Fruit fly (Drosophila melanogaster) whole organism, embryonic: ENCODE data around the gene CG14931.
A peak's percentile ranks its signal among the peaks of the same experiment; 100 is the strongest.

Experiments
- Atf-2 ChIP-seq: fragments of 200-800 bp; sonication (Bioruptor generic); optimal IDR thresholded peaks from 2 replicates; lab custom pipeline; 2016; ENCODE audit warnings: missing biosample characterization, missing genetic modification characterization
- CG12071 ChIP-seq: fragments of 200-800 bp; sonication (Bioruptor generic); optimal IDR thresholded peaks from 3 replicates; lab custom pipeline; 2018; ENCODE audit warnings: missing biosample characterization, mild to moderate bottlenecking, missing genetic modification characterization
- CG12219 ChIP-seq: fragments of 200-800 bp; sonication (Bioruptor generic); optimal IDR thresholded peaks from 3 replicates; lab custom pipeline; 2018; ENCODE audit warnings: missing biosample characterization, mild to moderate bottlenecking, missing genetic modification characterization
- CG12236 ChIP-seq: fragments of 200-800 bp; sonication (Bioruptor generic); optimal IDR thresholded peaks from 2 replicates; lab custom pipeline; 2016; ENCODE audit warnings: missing biosample characterization, missing genetic modification characterization
- CG12942 ChIP-seq: fragments of 200-800 bp; sonication (Bioruptor generic); optimal IDR thresholded peaks from 3 replicates; lab custom pipeline; 2016; ENCODE audit warnings: missing biosample characterization, missing genetic modification characterization
- CG16779 ChIP-seq: fragments of 200-800 bp; sonication (Bioruptor generic); IDR thresholded peaks from 2 replicates; pipeline ENCODE4 v1.3.6; 2022; ENCODE audit warnings: missing biosample characterization, missing genetic modification characterization
- CG1832 ChIP-seq: fragments of 200-800 bp; sonication (Bioruptor generic); optimal IDR thresholded peaks from 2 replicates; lab custom pipeline; 2017; ENCODE audit warnings: missing biosample characterization, mild to moderate bottlenecking, missing genetic modification characterization, inconsistent platforms
- CG2120 ChIP-seq: fragments of 200-800 bp; sonication (Bioruptor generic); optimal IDR thresholded peaks from 3 replicates; lab custom pipeline; 2016; ENCODE audit warnings: missing biosample characterization, missing genetic modification characterization
- CG3847 ChIP-seq: fragments of 200-800 bp; sonication (Bioruptor generic); IDR thresholded peaks from 2 replicates; pipeline ENCODE4 v1.3.6; 2022; ENCODE audit warnings: missing biosample characterization, missing genetic modification characterization
- CG43689 ChIP-seq: fragments of 200-800 bp; sonication (Bioruptor generic); IDR thresholded peaks from 2 replicates; pipeline ENCODE4 v1.3.6; 2022; ENCODE audit warnings: missing biosample characterization, missing genetic modification characterization
- CG6689 ChIP-seq: fragments of 200-800 bp; sonication (Bioruptor generic); IDR thresholded peaks from 2 replicates; pipeline ENCODE4 v1.3.6; 2022; ENCODE audit warnings: missing biosample characterization, missing genetic modification characterization
- CG9817 ChIP-seq: fragments of 200-800 bp; sonication (Bioruptor generic); optimal IDR thresholded peaks from 2 replicates; lab custom pipeline; 2018; ENCODE audit warnings: missing biosample characterization, mild to moderate bottlenecking, missing genetic modification characterization, moderate library complexity
- Camta ChIP-seq: fragments of 200-800 bp; sonication (Bioruptor generic); optimal IDR thresholded peaks from 2 replicates; lab custom pipeline; 2016; ENCODE audit warnings: missing biosample characterization, missing genetic modification characterization
- D19A ChIP-seq: fragments of 200-800 bp; optimal IDR thresholded peaks from 3 replicates; lab custom pipeline; 2019; ENCODE audit warnings: missing biosample characterization, mild to moderate bottlenecking, missing genetic modification characterization, moderate library complexity
- E2f1 ChIP-seq: fragments of 200-800 bp; sonication (Bioruptor generic); IDR thresholded peaks from 2 replicates; pipeline ENCODE4 v1.3.6; 2022; ENCODE audit warnings: missing biosample characterization, missing genetic modification characterization
- Ets65A ChIP-seq: fragments of 200-800 bp; sonication (Bioruptor generic); peaks from one replicate; lab custom pipeline; 2016; ENCODE audit warnings: missing biosample characterization, missing genetic modification characterization
- Ets97D ChIP-seq: fragments of 200-800 bp; sonication (Bioruptor generic); optimal IDR thresholded peaks from 3 replicates; lab custom pipeline; 2016; ENCODE audit warnings: missing biosample characterization, missing genetic modification characterization
- Fer2 ChIP-seq: fragments of 200-800 bp; sonication (Bioruptor generic); optimal IDR thresholded peaks from 2 replicates; lab custom pipeline; 2018; ENCODE audit warnings: missing biosample characterization, mild to moderate bottlenecking, missing genetic modification characterization, moderate library complexity
- GATAe ChIP-seq: fragments of 200-800 bp; sonication (Bioruptor generic); conservative IDR thresholded peaks from 2 replicates; pipeline ENCODE4 v1.3.6; 2022; ENCODE audit warnings: missing biosample characterization, missing genetic modification characterization
- H2.0 ChIP-seq: fragments of 200-800 bp; sonication (Bioruptor generic); IDR thresholded peaks from 2 replicates; pipeline ENCODE4 v1.3.6; 2022; ENCODE audit warnings: missing biosample characterization, missing genetic modification characterization
- Jarid2 ChIP-seq: fragments of 200-800 bp; sonication (Bioruptor generic); optimal IDR thresholded peaks from 3 replicates; lab custom pipeline; 2017; ENCODE audit warnings: mild to moderate bottlenecking, missing biosample characterization, missing genetic modification reagents, missing genetic modification characterization
- Lim3 ChIP-seq: fragments of 200-800 bp; sonication (Bioruptor generic); IDR thresholded peaks from 2 replicates; pipeline ENCODE4 v1.3.6; 2022; ENCODE audit warnings: missing biosample characterization, missing genetic modification characterization
- Lpt ChIP-seq: fragments of >200 bp; optimal IDR thresholded peaks from 2 replicates; lab custom pipeline; 2018; ENCODE audit warnings: missing biosample characterization, missing genetic modification characterization
- Max ChIP-seq: fragments of 200-800 bp; sonication (Bioruptor generic); optimal IDR thresholded peaks from 2 replicates; lab custom pipeline; 2016; ENCODE audit warnings: missing biosample characterization, mild to moderate bottlenecking, missing genetic modification characterization
- Meics ChIP-seq: fragments of 200-800 bp; sonication (Bioruptor generic); optimal IDR thresholded peaks from 2 replicates; lab custom pipeline; 2017; ENCODE audit warnings: missing biosample characterization, mild to moderate bottlenecking, missing genetic modification characterization
- NK7.1 ChIP-seq: fragments of 200-800 bp; sonication (Bioruptor generic); optimal IDR thresholded peaks from 3 replicates; lab custom pipeline; 2016; ENCODE audit warnings: missing biosample characterization, missing genetic modification characterization
- Oli ChIP-seq: fragments of 200-800 bp; sonication (Bioruptor generic); optimal IDR thresholded peaks from 2 replicates; lab custom pipeline; 2018; ENCODE audit warnings: missing biosample characterization, mild to moderate bottlenecking, missing genetic modification characterization, moderate library complexity
- Ptx1 ChIP-seq: fragments of 200-800 bp; sonication (Bioruptor generic); IDR thresholded peaks from 2 replicates; pipeline ENCODE4 v1.3.6; 2022; ENCODE audit warnings: missing biosample characterization, missing genetic modification characterization
- Sin3A ChIP-seq: fragments of >200 bp; optimal IDR thresholded peaks from 2 replicates; lab custom pipeline; 2018
- Sox100B ChIP-seq: fragments of 200-800 bp; sonication (Bioruptor generic); optimal IDR thresholded peaks from 3 replicates; lab custom pipeline; 2018; ENCODE audit warnings: missing biosample characterization, mild to moderate bottlenecking, missing genetic modification characterization
- Vsx1 ChIP-seq: fragments of 200-800 bp; sonication (Bioruptor generic); optimal IDR thresholded peaks from 2 replicates; lab custom pipeline; 2017; ENCODE audit warnings: missing biosample characterization, mild to moderate bottlenecking, missing genetic modification characterization, missing genetic modification reagents
- abd-A ChIP-seq: fragments of 200-800 bp; sonication (Bioruptor generic); optimal IDR thresholded peaks from 3 replicates; lab custom pipeline; 2019; ENCODE audit warnings: missing biosample characterization, mild to moderate bottlenecking, missing genetic modification characterization, moderate library complexity
- cad ChIP-seq: fragments of >200 bp; optimal IDR thresholded peaks from 2 replicates; lab custom pipeline; 2017; ENCODE audit warnings: missing biosample characterization, missing genetic modification characterization
- chinmo ChIP-seq: fragments of 200-800 bp; sonication (Bioruptor generic); IDR thresholded peaks from 4 replicates; pipeline ENCODE4 v1.3.6; 2022; ENCODE audit warnings: missing biosample characterization, missing genetic modification characterization; ENCODE audit not compliant: partially characterized antibody
- ci ChIP-seq: fragments of 200-800 bp; sonication (Bioruptor generic); IDR thresholded peaks from 3 replicates; pipeline ENCODE4 v1.3.6; 2022; ENCODE audit warnings: missing biosample characterization, missing genetic modification characterization
- da ChIP-seq: fragments of 200-800 bp; sonication (Bioruptor generic); optimal IDR thresholded peaks from 2 replicates; lab custom pipeline; 2016; ENCODE audit warnings: missing biosample characterization, missing genetic modification characterization
- dan ChIP-seq: fragments of 200-800 bp; sonication (Bioruptor generic); IDR thresholded peaks from 2 replicates; pipeline ENCODE4 v1.3.6; 2022; ENCODE audit warnings: missing biosample characterization, missing genetic modification characterization
- fd96Cb ChIP-seq: fragments of 200-800 bp; sonication (Bioruptor generic); optimal IDR thresholded peaks from 2 replicates; lab custom pipeline; 2018; ENCODE audit warnings: missing biosample characterization, mild to moderate bottlenecking, missing genetic modification characterization, moderate library complexity
- ind ChIP-seq: fragments of 200-800 bp; sonication (Bioruptor generic); optimal IDR thresholded peaks from 3 replicates; lab custom pipeline; 2016; ENCODE audit warnings: missing biosample characterization, missing genetic modification characterization
- kay ChIP-seq: fragments of 200-800 bp; sonication (Bioruptor generic); optimal IDR thresholded peaks from 2 replicates; lab custom pipeline; 2016; ENCODE audit warnings: missing biosample characterization, missing genetic modification characterization
- lab ChIP-seq: fragments of 200-800 bp; sonication (Bioruptor generic); optimal IDR thresholded peaks from 3 replicates; lab custom pipeline; 2017; ENCODE audit warnings: missing biosample characterization, missing genetic modification characterization, mild to moderate bottlenecking, moderate library complexity, missing genetic modification reagents
- lbe ChIP-seq: fragments of 200-800 bp; sonication (Bioruptor generic); optimal IDR thresholded peaks from 2 replicates; lab custom pipeline; 2016; ENCODE audit warnings: missing biosample characterization, mild to moderate bottlenecking, missing genetic modification characterization
- mirr ChIP-seq: fragments of 200-800 bp; sonication (Bioruptor generic); optimal IDR thresholded peaks from 3 replicates; lab custom pipeline; 2018; ENCODE audit warnings: missing biosample characterization, mild to moderate bottlenecking, missing genetic modification characterization
- org-1 ChIP-seq: fragments of 200-800 bp; sonication (Bioruptor generic); optimal IDR thresholded peaks from 2 replicates; lab custom pipeline; 2017; ENCODE audit warnings: missing biosample characterization, missing genetic modification characterization
- pita ChIP-seq: fragments of 200-800 bp; sonication (Bioruptor generic); optimal IDR thresholded peaks from 2 replicates; lab custom pipeline; 2017; ENCODE audit warnings: missing biosample characterization, mild to moderate bottlenecking, missing genetic modification characterization
- prd ChIP-seq, 3 experiments: fragments of >200 bp in 2 of 3; fragments of 200-800 bp in 1 of 3; sonication (Bioruptor generic) in 1 of 3; optimal IDR thresholded peaks in 2 of 3; IDR thresholded peaks in 1 of 3; 2 replicates in 2 of 3; 3 replicates in 1 of 3; pipeline versions ENCODE4 v1.3.6 to Lab custom; 2017 to 2022; ENCODE audit warnings: missing biosample characterization in 1 of 3, missing genetic modification characterization in 1 of 3
- pros ChIP-seq: fragments of 200-800 bp; sonication (Bioruptor generic); optimal IDR thresholded peaks from 3 replicates; lab custom pipeline; 2019; ENCODE audit warnings: missing biosample characterization, mild to moderate bottlenecking, missing genetic modification characterization, moderate library complexity
- psq ChIP-seq: fragments of 200-800 bp; sonication (Bioruptor generic); optimal IDR thresholded peaks from 2 replicates; lab custom pipeline; 2017; ENCODE audit warnings: missing biosample characterization, missing genetic modification characterization
- row ChIP-seq: fragments of 200-800 bp; sonication (Bioruptor generic); IDR thresholded peaks from 3 replicates; pipeline ENCODE4 v1.3.6; 2022; ENCODE audit warnings: missing biosample characterization, missing genetic modification characterization
- salm ChIP-seq: fragments of 200-800 bp; sonication (Bioruptor generic); optimal IDR thresholded peaks from 2 replicates; lab custom pipeline; 2018; ENCODE audit warnings: missing biosample characterization, mild to moderate bottlenecking, missing genetic modification characterization
- schlank ChIP-seq: fragments of 200-800 bp; sonication (Bioruptor generic); optimal IDR thresholded peaks from 2 replicates; lab custom pipeline; 2018; ENCODE audit warnings: missing biosample characterization, mild to moderate bottlenecking, missing genetic modification characterization
- sim ChIP-seq: fragments of 200-800 bp; sonication (Bioruptor generic); IDR thresholded peaks from 2 replicates; pipeline ENCODE4 v1.3.6; 2022; ENCODE audit warnings: missing biosample characterization, missing genetic modification characterization
- sob ChIP-seq: fragments of 200-800 bp; sonication (Bioruptor generic); IDR thresholded peaks from 2 replicates; pipeline ENCODE4 v1.3.6; 2022; ENCODE audit warnings: missing biosample characterization, missing genetic modification characterization

CG14931 gene

dm6 chr2L:11740595-11740994, 47.5 kb upstream of the CG14931 start (continued):
- TF ChIP-seq psq (GFP tag; lab: Kevin White, UChicago) (no peak), pita (no peak), CG6689 (no peak), abd-A (tag; lab: Kevin White, UChicago) (no peak), ind (GFP tag; lab: Kevin White, UChicago) (no peak), CG9817 (tag; lab: Kevin White, UChicago) (no peak), fd96Cb (tag; lab: Kevin White, UChicago) (no peak), Ets97D (GFP tag; lab: Kevin White, UChicago) (no peak), sob (GFP tag; lab: Robert Waterston, UW) (no peak), CG12942 (GFP tag; lab: Kevin White, UChicago) (no peak), Sox100B (GFP tag; lab: Kevin White, UChicago) (no peak), Camta (GFP tag; lab: Kevin White, UChicago) (no peak), kay (GFP tag; lab: Kevin White, UChicago) (no peak), D19A (no peak), lbe (GFP tag; lab: Kevin White, UChicago) (no peak), Vsx1 (GFP tag; lab: Kevin White, UChicago) (no peak), CG16779 (GFP tag; lab: Robert Waterston, UW) (no peak), E2f1 (GFP tag; lab: Robert Waterston, UW) (no peak), CG3847 (GFP tag; lab: Robert Waterston, UW) (no peak), NK7.1 (GFP tag; lab: Kevin White, UChicago) (no peak), cad (GFP tag; lab: Kevin White, UChicago) (no peak), ci (GFP tag; lab: Robert Waterston, UW) (no peak), CG43689 (GFP tag; lab: Robert Waterston, UW) (no peak), pros (no peak), Meics (GFP tag; lab: Kevin White, UChicago) (no peak), chinmo (0 out of 4 replicates have a peak, but pooled peaks have one; percentile 54), H2.0 (GFP tag; lab: Robert Waterston, UW) (no peak), Oli (tag; lab: Kevin White, UChicago) (no peak), Ptx1 (peak; percentile 33; the same call in 1 of the 2 replicates), sim (GFP tag; lab: Robert Waterston, UW) (no peak), da (GFP tag; lab: Kevin White, UChicago) (no peak), CG2120 (no peak), Lim3 (GFP tag; lab: Robert Waterston, UW) (no peak), GATAe (GFP tag; lab: Robert Waterston, UW) (peak; percentile 82), org-1 (GFP tag; lab: Kevin White, UChicago) (no peak), CG1832 (GFP tag; lab: Kevin White, UChicago) (no peak), Ets65A (GFP tag; lab: Kevin White, UChicago) (peak; percentile 81), row (GFP tag; lab: Robert Waterston, UW) (no peak), mirr (GFP tag; lab: Kevin White, UChicago) (peak; percentile 86), CG12236 (GFP tag; lab: Kevin White, UChicago) (no peak), lab (GFP tag; lab: Kevin White, UChicago) (peak; percentile 59), schlank (tag; lab: Kevin White, UChicago) (no peak), Lpt (GFP tag; lab: Kevin White, UChicago) (no peak), CG12071 (no peak), Max (GFP tag; lab: Kevin White, UChicago) (no peak), Sin3A (lab: Kevin White, UChicago) (no peak), Jarid2 (GFP tag; lab: Kevin White, UChicago) (no peak), Atf-2 (GFP tag; lab: Kevin White, UChicago) (no peak), dan (GFP tag; lab: Robert Waterston, UW) (no peak), prd (optimal IDR thresholded peaks at IDR 0.05; lab: Kevin White, UChicago) (no peak), prd (GFP tag; IDR thresholded peaks at IDR 0.05; lab: Robert Waterston, UW) (no peak), CG12219 (no peak), Fer2 (tag; lab: Kevin White, UChicago) (no peak), salm (tag; lab: Kevin White, UChicago) (peak; percentile 57)
